Fruit fly (Drosophila melanogaster) Kc167 (cell line): ENCODE results near the gene CG9727.

ENCODE experiments used
- Myc ChIP-seq: fragments of >200 bp; optimal IDR thresholded peaks from 2 replicates; lab custom pipeline; 2017; ENCODE audit warnings: missing external identifiers
- Sin3A ChIP-seq: fragments of >200 bp; optimal IDR thresholded peaks from 2 replicates; lab custom pipeline; 2018; ENCODE audit warnings: missing external identifiers
- h ChIP-seq: fragments of >200 bp; optimal IDR thresholded peaks from 3 replicates; lab custom pipeline; 2018; ENCODE audit warnings: missing external identifiers
- insv ChIP-seq: fragments of >200 bp; optimal IDR thresholded peaks from 3 replicates; lab custom pipeline; 2018; ENCODE audit warnings: missing external identifiers
- psq ChIP-seq: fragments of >200 bp; optimal IDR thresholded peaks from 2 replicates; lab custom pipeline; 2017; ENCODE audit warnings: missing external identifiers
- ttk ChIP-seq: sonication (Bioruptor generic); optimal IDR thresholded peaks from 2 replicates; lab custom pipeline; 2017; ENCODE audit warnings: missing external identifiers

The CG9727 gene

DNA sequence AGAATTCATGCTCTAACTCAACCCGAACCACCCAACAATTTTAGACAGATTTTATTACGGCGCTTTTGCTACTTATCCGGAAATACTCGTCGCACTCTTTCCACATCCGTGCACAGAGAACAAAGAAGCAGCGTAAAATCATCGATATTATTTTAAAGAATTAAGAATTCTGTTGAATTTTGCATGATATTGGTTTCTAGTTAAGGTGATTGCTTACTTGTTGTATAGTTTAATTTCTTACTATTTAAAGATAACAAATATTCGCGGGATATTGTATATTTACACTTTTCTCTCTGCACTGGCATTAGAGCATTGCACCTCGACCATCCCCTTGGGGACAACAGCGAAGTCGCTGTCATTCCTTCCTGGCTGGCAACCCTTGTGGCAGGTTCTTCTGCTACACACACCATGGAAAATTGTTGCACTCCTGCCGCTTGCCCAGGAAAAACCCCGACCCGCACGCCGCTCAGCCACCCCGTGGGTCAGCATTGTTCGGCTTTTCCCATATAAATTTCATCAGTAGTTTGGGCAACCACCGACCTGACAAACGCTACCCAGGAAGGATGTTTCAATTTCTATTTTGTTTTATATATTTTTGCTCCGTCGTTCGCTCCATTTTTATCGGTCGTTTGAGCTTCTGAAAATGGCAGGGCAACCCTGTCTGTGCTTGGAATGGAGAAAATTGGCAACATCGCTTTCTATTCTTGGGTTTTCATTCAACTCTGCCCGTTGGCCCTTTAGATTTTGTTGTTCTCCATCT, 28.7 kb downstream of the CG9727 start:
- no peak for TF ChIP-seq Sin3A
- no peak for TF ChIP-seq ttk
- TF ChIP-seq h = no peak
- no peak for TF ChIP-seq Myc
- no peak for TF ChIP-seq psq (lab: Kevin White, UChicago)
- TF ChIP-seq insv (lab: Kevin White, UChicago) = no peak

DNA sequence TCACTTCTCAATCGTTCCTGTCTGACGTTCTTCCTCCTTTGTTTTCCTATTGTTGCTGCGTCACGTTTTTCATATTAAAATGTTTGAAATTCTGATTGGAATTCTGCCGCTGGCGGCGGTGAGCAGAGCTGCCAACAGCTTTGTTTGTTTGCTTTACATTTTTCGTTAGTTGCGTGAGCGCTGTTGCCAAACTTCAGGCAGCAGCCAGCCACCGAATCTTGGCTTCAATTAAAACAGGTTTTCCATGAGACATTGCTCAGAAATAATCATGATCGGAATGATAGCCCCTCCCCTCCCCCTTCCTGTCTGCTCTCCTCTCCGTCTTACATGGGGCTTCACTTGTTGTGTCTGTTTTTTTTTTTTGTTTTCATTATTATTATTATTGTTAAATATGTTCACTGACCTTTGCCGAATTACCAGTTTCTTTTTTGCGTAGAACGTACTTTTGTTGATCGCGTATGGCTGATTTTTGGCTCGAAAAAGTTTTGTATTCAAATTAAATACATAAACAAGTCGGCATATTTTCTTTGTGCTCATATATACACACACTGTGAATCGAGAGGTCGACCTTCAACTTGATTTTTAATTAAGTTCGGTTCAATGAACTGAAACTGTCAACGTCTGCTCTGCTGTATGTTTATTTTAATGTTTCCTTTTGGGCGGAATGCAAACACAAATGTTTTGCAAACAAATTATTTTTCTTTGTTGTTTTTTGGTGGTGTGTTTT, 30.1 kb downstream of the CG9727 start:
- TF ChIP-seq psq (lab: Kevin White, UChicago) (no peak), Myc (no peak), Sin3A (no peak), h (no peak), ttk (no peak), insv (lab: Kevin White, UChicago) (no peak)

DNA sequence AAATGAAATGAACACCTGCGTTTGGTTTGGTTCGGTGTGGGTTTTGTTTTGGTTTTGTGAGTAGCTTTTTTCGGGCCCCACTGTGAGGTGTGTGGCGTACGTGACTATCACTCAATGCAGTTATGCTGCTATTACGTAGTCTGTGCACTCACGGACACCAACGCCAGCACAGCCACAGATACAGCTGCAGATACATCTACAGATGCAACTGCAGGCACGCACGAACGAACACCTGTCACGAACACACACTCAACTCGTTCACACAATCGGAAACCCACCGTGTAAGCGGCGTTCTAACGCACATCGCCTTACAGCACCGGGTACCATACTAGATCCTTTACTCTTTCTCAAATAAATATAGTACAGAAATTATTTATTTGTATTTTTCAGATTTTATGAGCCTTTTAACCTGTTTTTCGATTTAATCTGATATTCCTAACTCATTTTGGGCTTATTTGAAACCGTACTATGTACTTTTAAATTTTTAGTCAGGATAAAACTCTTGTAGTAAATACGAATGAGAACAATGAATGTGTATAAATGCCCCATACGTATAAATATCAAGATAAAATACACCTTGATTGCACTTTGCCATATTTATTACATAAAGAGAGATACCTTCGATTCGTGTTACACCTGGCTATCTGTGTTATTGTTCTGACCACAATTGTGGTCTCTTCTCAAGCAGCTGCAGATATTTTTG, 30.9 kb downstream of the CG9727 start:
- TF ChIP-seq Sin3A (no peak), h (no peak), insv (lab: Kevin White, UChicago) (no peak), Myc (no peak), ttk (no peak), psq (lab: Kevin White, UChicago) (no peak)

DNA sequence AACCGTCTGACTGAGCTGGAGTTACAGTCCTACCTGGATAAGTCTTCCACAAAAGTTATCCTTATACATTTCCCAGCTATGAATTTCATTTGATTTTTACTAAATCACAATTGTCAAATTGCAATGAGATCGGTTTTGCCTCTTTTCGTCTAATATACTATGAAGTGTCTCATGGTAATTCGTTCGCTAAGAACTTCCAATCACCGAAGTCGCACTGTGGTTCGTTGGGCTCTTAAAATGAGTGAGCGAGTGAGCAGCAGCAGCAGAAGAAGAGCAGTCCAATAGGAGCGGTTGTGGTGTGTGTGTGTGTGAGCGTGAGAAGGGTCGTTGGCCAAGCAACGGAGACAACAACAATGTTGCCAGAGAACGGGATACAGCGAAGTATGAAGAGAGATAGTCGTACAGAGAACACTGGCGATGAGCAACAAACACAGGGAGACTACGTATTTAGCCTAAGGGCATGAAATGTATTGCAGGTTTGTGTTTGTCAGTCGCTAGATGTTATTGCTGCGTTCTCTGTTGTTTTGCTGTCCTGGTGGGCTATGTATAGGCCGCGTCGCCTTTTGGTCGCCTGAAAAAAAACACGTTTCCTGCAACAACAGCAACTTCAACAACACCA, 32.4 kb downstream of the CG9727 start:
- TF ChIP-seq Myc (no peak), h (no peak), Sin3A (no peak), insv (lab: Kevin White, UChicago) (no peak), ttk (no peak), psq (lab: Kevin White, UChicago) (no peak)

DNA sequence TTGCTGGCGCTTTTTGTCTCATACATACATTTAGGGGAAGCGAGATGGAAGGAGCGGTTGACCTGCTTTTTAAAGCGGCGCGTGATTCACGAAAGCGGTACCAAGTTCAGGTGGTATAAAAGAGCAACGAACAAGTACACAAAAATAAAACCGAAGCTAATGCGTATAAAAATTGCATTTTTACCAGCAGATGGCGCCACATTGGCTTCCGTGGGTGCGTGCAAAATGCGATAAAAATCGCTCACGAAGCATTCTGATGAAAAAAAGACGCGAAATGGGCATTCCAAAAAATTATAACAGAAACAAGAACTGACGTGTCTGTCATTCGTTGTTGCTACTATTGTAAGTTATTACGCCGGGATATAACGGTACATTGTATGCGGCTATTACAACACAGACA, 33.3 kb downstream of the CG9727 start:
- no peak for TF ChIP-seq psq (lab: Kevin White, UChicago)
- TF ChIP-seq Sin3A = no peak
- no peak for TF ChIP-seq Myc
- no peak for TF ChIP-seq ttk
- no peak for TF ChIP-seq h
- TF ChIP-seq insv (lab: Kevin White, UChicago) = no peak

DNA sequence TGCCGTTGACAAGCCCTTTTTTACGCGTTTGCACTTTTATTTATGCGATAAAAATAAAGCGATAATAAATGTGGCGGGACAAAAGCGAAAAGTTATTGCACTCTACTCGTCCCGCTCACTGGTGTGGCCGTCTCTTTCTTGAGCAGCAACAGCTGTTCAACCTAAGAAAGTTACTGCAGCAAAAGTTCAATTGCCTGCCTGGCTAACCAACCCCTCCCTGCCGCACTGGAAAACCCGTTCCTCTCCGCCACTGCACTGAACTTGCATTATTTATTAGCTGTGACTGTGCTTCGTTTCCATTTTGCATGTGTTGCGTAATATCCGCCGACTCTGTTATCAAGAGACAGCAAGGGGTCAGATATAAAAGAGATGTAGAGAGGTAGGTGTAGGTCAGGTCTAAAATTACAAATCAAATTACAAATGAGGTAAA, 34.7 kb downstream of the CG9727 start:
- TF ChIP-seq ttk = no peak
- TF ChIP-seq Myc = no peak
- no peak for TF ChIP-seq h
- TF ChIP-seq psq (lab: Kevin White, UChicago) = no peak
- no peak for TF ChIP-seq Sin3A
- TF ChIP-seq insv (lab: Kevin White, UChicago) = no peak

DNA sequence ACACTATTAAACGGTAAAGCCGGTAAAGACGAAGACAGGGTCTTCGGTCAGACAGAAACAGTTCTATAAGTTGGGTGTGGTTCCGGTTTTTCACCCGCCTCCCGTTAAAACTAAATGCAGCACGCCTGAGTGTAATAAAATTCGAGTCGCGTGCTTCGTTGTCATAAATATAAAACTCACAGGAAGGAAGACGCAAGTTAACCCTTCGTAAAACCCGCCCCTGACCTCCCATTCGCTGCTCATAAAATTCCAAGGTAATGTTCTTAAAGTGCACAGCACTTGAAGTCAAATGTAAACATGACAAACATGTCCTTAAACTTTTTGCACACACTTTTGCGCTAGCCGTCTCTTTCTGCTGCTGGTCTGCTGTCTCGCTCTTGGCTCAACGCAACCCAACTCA, 35.2 kb downstream of the CG9727 start:
- TF ChIP-seq h (no peak), insv (lab: Kevin White, UChicago) (no peak), psq (lab: Kevin White, UChicago) (no peak), ttk (no peak), Sin3A (no peak), Myc (no peak)

DNA sequence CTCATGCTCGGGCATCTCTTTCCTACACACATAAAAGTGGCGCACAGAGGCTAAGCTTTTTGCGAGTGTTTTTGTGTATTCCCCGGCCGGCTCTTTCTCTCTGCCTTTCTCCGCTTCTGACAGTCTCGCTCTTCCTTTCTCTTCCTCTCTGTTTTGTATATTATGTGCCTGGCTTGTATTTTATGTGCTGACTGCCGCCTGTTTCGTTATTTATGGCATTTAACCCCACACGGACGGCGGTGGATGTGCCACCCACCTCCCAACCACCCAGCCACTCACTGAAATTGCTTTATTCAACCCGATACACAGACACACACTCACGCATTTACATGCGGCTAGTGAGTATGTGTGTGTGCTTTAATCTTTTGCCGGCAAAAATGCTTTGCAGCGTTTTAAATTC, 36.5 kb downstream of the CG9727 start:
- TF ChIP-seq Sin3A (no peak), h (no peak), ttk (no peak), Myc (no peak), psq (lab: Kevin White, UChicago) (no peak), insv (lab: Kevin White, UChicago) (no peak)

DNA sequence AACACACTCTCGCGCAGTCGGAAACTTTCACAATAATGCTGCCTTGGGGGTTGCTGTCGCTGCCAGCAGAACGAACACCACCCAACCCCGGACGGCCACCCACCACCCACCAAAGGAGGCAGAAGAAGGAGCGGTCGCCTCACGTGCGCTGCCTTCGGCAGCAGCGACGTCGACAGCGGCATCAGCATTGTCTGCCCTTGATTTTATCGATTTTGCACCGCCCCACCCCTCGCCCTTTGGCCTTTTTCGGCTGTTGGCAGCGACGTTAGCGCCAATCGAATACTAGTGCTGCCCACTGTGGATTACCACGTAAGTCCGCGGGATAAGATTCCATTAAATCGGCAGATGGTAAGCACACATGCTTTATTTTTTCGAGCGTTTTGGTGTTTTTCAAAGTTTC, 37.4 kb downstream of the CG9727 start:
- TF ChIP-seq insv (lab: Kevin White, UChicago) (no peak), Sin3A (no peak), psq (lab: Kevin White, UChicago) (no peak), Myc (no peak), ttk (no peak), h (no peak)

DNA sequence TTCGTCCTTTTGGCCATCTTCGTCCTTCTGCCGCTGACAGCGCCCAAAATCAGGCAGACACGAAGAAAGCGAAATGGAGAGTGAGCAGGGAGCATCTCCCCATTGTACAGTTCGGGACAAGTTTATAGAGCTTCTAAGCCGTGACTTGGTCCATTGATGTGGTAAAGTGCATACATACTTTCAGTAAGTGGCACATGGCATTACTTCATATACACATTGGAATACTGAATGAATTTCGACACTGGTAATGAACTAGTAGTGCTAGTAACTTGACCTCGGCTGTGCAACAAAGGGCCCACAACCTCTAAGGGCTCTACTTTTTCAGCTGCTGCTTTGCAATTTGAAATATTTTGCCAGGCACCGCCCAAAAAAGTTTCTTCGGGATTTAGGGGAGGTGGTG, 40.2 kb downstream of the CG9727 start:
- TF ChIP-seq ttk = no peak
- no peak for TF ChIP-seq Myc
- no peak for TF ChIP-seq insv (lab: Kevin White, UChicago)
- no peak for TF ChIP-seq Sin3A
- no peak for TF ChIP-seq psq (lab: Kevin White, UChicago)
- no peak for TF ChIP-seq h

DNA sequence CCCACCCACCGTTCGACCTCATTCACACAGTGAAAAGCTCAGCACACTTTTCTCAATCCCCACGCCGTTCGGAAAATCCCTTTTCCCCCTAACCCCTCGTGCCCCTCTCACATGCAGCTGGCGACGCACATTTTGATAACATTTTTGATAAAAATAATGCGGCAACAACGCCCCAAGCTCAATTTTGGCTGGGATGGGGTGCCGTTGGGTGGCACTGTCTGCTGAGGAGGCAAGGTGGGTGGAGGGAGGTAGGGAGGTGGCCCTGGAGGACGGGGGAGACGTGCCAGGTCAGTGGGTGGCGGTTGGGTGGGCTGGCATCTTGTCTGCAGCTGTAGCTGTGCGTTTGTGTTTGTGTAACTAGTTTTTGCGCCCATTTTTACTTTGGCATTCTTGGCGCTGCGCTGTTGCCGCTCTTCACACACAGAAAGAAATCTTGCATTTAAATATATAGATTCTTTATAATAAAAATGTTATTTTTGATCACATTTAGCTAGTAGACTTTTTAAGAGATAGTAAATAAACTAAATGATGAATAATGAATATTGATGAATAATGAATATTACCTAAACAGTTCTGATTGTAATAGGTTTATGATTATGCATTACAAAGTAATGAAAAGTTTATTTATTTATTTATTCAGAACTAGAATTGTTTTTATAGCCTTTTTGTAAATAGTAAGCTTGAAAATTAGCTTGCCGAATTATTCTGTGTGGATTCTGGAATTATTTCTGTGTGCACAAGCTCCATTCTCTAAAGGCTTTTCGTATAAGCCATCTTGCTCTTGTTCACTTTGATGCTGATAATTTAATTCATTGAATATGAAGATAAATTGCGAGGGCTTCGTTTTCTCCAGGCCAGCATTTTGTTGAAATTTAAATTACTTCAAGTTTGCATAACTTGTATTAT, 41.8 kb downstream of the CG9727 start:
- no peak for TF ChIP-seq Myc
- TF ChIP-seq Sin3A = no peak
- TF ChIP-seq ttk = no peak
- TF ChIP-seq h = no peak
- no peak for TF ChIP-seq psq (lab: Kevin White, UChicago)
- no peak for TF ChIP-seq insv (lab: Kevin White, UChicago)
